Worm (Caenorhabditis elegans): ENCODE results near the gene dpy-27.

- no peak for TF ChIP-seq jun-1 (tag; optimal IDR thresholded peaks at IDR 0.05)
- no peak for TF ChIP-seq nhr-12 (tag; optimal IDR thresholded peaks at IDR 0.05)
- TF ChIP-seq unc-62 (GFP tag; optimal IDR thresholded peaks at IDR 0.05) = no peak
Measured at ce11 chrIII:3795933-3796332, 23.5 kb downstream of the dpy-27 start.
